Worm (Caenorhabditis elegans) whole organism, L2 larva: ENCODE results near the gene hcp-1.

Source experiments
- ceh-82 ChIP-seq: fragments of 150-350 bp; optimal IDR thresholded peaks from 2 replicates; lab custom pipeline; 2014; ENCODE audit warnings: missing biosample characterization, missing genetic modification characterization
- elt-1 ChIP-seq: fragments of 150-350 bp; optimal IDR thresholded peaks from 2 replicates; lab custom pipeline; 2014; ENCODE audit warnings: missing biosample characterization, missing genetic modification characterization
- fos-1 ChIP-seq: fragments of 150-350 bp; optimal IDR thresholded peaks from 2 replicates; lab custom pipeline; 2014; ENCODE audit warnings: missing biosample characterization, missing genetic modification characterization
- lin-11 ChIP-seq: fragments of 150-350 bp; sonication (generic microtip); optimal IDR thresholded peaks from 2 replicates; lab custom pipeline; 2014; ENCODE audit warnings: missing biosample characterization, missing genetic modification characterization, inconsistent platforms, mixed read lengths
- lin-13 ChIP-seq: fragments of 150-350 bp; optimal IDR thresholded peaks from 2 replicates; lab custom pipeline; 2014; ENCODE audit warnings: missing biosample characterization, missing genetic modification reagents, missing genetic modification characterization
- lin-39 ChIP-seq: fragments of 150-350 bp; optimal IDR thresholded peaks from 2 replicates; lab custom pipeline; 2014; ENCODE audit warnings: missing biosample characterization, missing genetic modification reagents, missing genetic modification characterization
- lsy-2 ChIP-seq, 2 experiments: fragments of 150-350 bp in 1 of 2; sonication (generic microtip) in 1 of 2; optimal IDR thresholded peaks; 2 replicates each; lab custom pipeline; 2014 to 2017; ENCODE audit warnings: missing biosample characterization in 2 of 2, missing genetic modification characterization in 2 of 2
- nhr-12 ChIP-seq: fragments of 150-350 bp; optimal IDR thresholded peaks from 2 replicates; lab custom pipeline; 2014; ENCODE audit warnings: missing biosample characterization, missing genetic modification characterization
- nhr-6 ChIP-seq: fragments of 150-350 bp; optimal IDR thresholded peaks from 2 replicates; lab custom pipeline; 2014; ENCODE audit warnings: missing biosample characterization, missing genetic modification characterization
- skn-1 ChIP-seq: sonication (generic microtip); optimal IDR thresholded peaks from 2 replicates; lab custom pipeline; 2017; ENCODE audit warnings: missing biosample characterization, missing genetic modification characterization
- unc-62 ChIP-seq: fragments of 150-350 bp; optimal IDR thresholded peaks from 2 replicates; lab custom pipeline; 2014; ENCODE audit warnings: missing biosample characterization, missing genetic modification reagents, missing genetic modification characterization
- ztf-11 ChIP-seq: sonication (generic microtip); optimal IDR thresholded peaks from 2 replicates; lab custom pipeline; 2017; ENCODE audit warnings: missing biosample characterization, missing genetic modification characterization

- TF ChIP-seq ztf-11 (no peak), lsy-2 (tag; optimal IDR thresholded peaks at IDR 0.05; lab: Kevin White, UChicago) (no peak), lin-13 (GFP tag; lab: Kevin White, UChicago) (no peak), unc-62 (GFP tag; lab: Kevin White, UChicago) (no peak), fos-1 (tag; lab: Kevin White, UChicago) (peak; percentile 82), nhr-12 (tag; lab: Kevin White, UChicago) (no peak), lin-39 (tag; lab: Kevin White, UChicago) (no peak), ceh-82 (tag; lab: Kevin White, UChicago) (no peak), elt-1 (no peak), nhr-6 (tag; lab: Kevin White, UChicago) (no peak), lin-11 (no peak), skn-1 (no peak)
These were observed 47.4 kb upstream of the hcp-1 start, which contains the start of gene dre-1 for ce11 chrV:6546450-6547171.
